Worm (Caenorhabditis elegans): ENCODE measurements around the gene nemp-1.

Gene nemp-1

DNA sequence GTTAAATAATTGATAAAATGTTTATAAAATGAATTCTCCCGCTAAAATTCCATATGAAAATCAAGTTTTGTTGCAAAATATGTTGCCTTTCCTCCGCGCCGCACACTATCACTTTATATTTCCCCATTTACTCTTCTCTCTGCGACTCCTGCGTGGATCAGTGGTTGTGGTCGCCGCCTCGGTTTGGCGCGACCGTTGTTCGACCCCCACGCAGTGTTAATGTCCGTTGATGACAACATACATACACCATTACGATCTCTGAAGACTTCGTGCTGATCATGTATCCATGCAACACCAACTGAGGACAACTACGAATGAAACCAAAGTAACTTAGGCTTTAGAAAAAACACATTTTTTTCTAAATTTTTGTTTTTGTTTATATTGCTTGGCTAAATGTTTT is 30.5 kb downstream of the nemp-1 start (continued):
- TF ChIP-seq mcd-1 (GFP tag; IDR thresholded peaks at IDR 0.05) (peak; percentile 79), ztf-26 (tag; optimal IDR thresholded peaks at IDR 0.05) (peak; percentile 87), egl-44 (GFP tag; IDR thresholded peaks at IDR 0.05) (peak; percentile 89), ztf-28 (GFP tag; IDR thresholded peaks at IDR 0.05) (peak; percentile 72), lsl-1 (GFP tag; optimal IDR thresholded peaks at IDR 0.05) (peak; percentile 53), T26A5.8 (tag; optimal IDR thresholded peaks at IDR 0.05) (peak; percentile 85), egl-18 (GFP tag; IDR thresholded peaks at IDR 0.05) (no peak), snpc-1.1 (tag; optimal IDR thresholded peaks at IDR 0.05; ENCODE audit: insufficient read depth) (peak; percentile 62), madf-10 (tag; optimal IDR thresholded peaks at IDR 0.05) (peak; percentile 85), zim-3 (tag; optimal IDR thresholded peaks at IDR 0.05) (peak; percentile 93), K12H6.12 (tag; optimal IDR thresholded peaks at IDR 0.05) (peak; percentile 87), atf-7 (tag; optimal IDR thresholded peaks at IDR 0.05) (peak; percentile 76), cebp-2 (GFP tag; IDR thresholded peaks at IDR 0.05) (peak; percentile 73; the same call in 1 of the 2 replicates), F37B4.10 (GFP tag; IDR thresholded peaks at IDR 0.05) (0 out of 2 replicates have a peak, but pooled peaks have one; percentile 87), ekl-4 (GFP tag; IDR thresholded peaks at IDR 0.05) (peak; percentile 90), nfya-1 (tag; optimal IDR thresholded peaks at IDR 0.05; ENCODE audit: borderline replicate concordance, insufficient read depth) (no peak), rpc-1 (optimal IDR thresholded peaks at IDR 0.05) (peak; percentile 98), rpc-1 (tag; optimal IDR thresholded peaks at IDR 0.05) (peak; percentile 96), C06A6.2 (GFP tag; conservative IDR thresholded peaks at IDR 0.05) (peak; percentile 57), B0261.1 (tag; optimal IDR thresholded peaks at IDR 0.05) (peak; percentile 91), ztf-22 (GFP tag; optimal IDR thresholded peaks at IDR 0.05) (peak; percentile 67), F33H1.4 (GFP tag; IDR thresholded peaks at IDR 0.05) (peak; percentile 21; the same call in 1 of the 2 replicates), D2030.7 (GFP tag; IDR thresholded peaks at IDR 0.05) (peak; percentile 87), xnd-1 (tag; optimal IDR thresholded peaks at IDR 0.05) (no peak), snpc-3.4 (tag; optimal IDR thresholded peaks at IDR 0.05) (peak; percentile 76), hmg-20 (GFP tag; IDR thresholded peaks at IDR 0.05) (0 out of 2 replicates have a peak, but pooled peaks have one; percentile 29), nfyb-1 (GFP tag; IDR thresholded peaks at IDR 0.05) (peak; percentile 88), F52B5.7 (tag; optimal IDR thresholded peaks at IDR 0.05) (peak; percentile 96), egrh-3 (GFP tag; IDR thresholded peaks at IDR 0.05) (peak; percentile 54; the same call in 1 of the 2 replicates), hrde-1 (tag; optimal IDR thresholded peaks at IDR 0.05; ENCODE audit: borderline replicate concordance) (peak; percentile 85), ztf-25 (GFP tag; IDR thresholded peaks at IDR 0.05) (peak; percentile 95), ceh-58 (GFP tag; IDR thresholded peaks at IDR 0.05) (0 out of 2 replicates have a peak, but pooled peaks have one; percentile 86), repo-1 (tag; optimal IDR thresholded peaks at IDR 0.05) (peak; percentile 90), K11D2.4 (GFP tag; IDR thresholded peaks at IDR 0.05) (peak; percentile 79; the same call in 1 of the 2 replicates), ceh-79 (tag; optimal IDR thresholded peaks at IDR 0.05) (peak; percentile 92), sdz-38 (tag; optimal IDR thresholded peaks at IDR 0.05) (no peak), lin-35 (GFP tag; optimal IDR thresholded peaks at IDR 0.05) (peak in 1 of 3 experiments; percentile 80), tbp1 (GFP tag; optimal IDR thresholded peaks at IDR 0.05) (peak; percentile 99), F23B12.7 (tag; optimal IDR thresholded peaks at IDR 0.05; ENCODE audit: insufficient read depth) (no peak), T07F8.4 (tag; optimal IDR thresholded peaks at IDR 0.05) (peak; percentile 88), somi-1 (GFP tag; optimal IDR thresholded peaks at IDR 0.05) (peak; percentile 85)

Data from whole organism, young adult.